Worm (Caenorhabditis elegans): Measurements from ENCODE around the gene frpr-7.

DNA sequence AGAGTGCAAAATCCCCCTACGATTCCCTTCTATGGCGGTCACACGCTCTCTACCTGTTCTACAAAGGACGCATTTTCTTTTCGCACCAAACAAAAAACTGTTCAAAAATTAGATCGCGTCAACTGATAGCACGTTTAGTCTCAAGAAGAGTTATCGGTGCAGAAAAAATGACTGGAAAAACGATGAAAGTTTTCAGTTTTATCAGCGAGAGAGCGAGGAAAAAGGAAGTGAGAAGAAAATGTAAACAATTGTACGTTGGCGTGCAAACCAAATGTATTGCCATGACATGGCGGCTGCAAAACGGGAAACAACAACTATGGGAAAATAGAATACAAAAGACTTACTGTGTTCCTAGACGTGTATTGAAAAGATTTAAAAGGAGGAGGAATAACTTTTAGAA, 42.1 kb downstream of the frpr-7 start:
- TF ChIP-seq pqm-1 (tag; optimal IDR thresholded peaks at IDR 0.05) (no peak), nhr-11 (tag; optimal IDR thresholded peaks at IDR 0.05) (no peak), fkh-10 (GFP tag; optimal IDR thresholded peaks at IDR 0.05) (no peak), hlh-30 (tag; optimal IDR thresholded peaks at IDR 0.05; ENCODE audit: insufficient read depth) (no peak), T23F11.4 (GFP tag; optimal IDR thresholded peaks at IDR 0.05) (no peak), unc-55 (GFP tag; optimal IDR thresholded peaks at IDR 0.05) (no peak), lim-6 (tag; optimal IDR thresholded peaks at IDR 0.05) (no peak), ceh-31 (tag; optimal IDR thresholded peaks at IDR 0.05) (no peak), tbx-2 (tag; optimal IDR thresholded peaks at IDR 0.05) (no peak), ets-4 (tag; optimal IDR thresholded peaks at IDR 0.05) (no peak)

All from whole organism, late embryonic.